Fruit fly (Drosophila melanogaster) whole organism, embryonic: Measurements from ENCODE around the gene CG7058.

Experiments used
- Ada2b ChIP-seq: fragments of 200-800 bp; sonication (Bioruptor generic); IDR thresholded peaks from 2 replicates; pipeline ENCODE4 v1.3.6; 2022; ENCODE audit warnings: missing biosample characterization, missing genetic modification characterization
- Blimp-1 ChIP-seq: fragments of 200-800 bp; sonication (Bioruptor generic); optimal IDR thresholded peaks from 3 replicates; lab custom pipeline; 2018; ENCODE audit warnings: missing biosample characterization, missing genetic modification characterization, mild to moderate bottlenecking, moderate library complexity, missing genetic modification reagents
- CG10147 ChIP-seq: fragments of 200-800 bp; sonication (Bioruptor generic); optimal IDR thresholded peaks from 2 replicates; lab custom pipeline; 2019; ENCODE audit warnings: missing biosample characterization, mild to moderate bottlenecking, missing genetic modification characterization, moderate library complexity
- CG10431 ChIP-seq: fragments of 200-800 bp; sonication (Bioruptor generic); optimal IDR thresholded peaks from 3 replicates; lab custom pipeline; 2018; ENCODE audit warnings: missing biosample characterization, mild to moderate bottlenecking, missing genetic modification characterization
- CG10543 ChIP-seq: fragments of 200-800 bp; sonication (Bioruptor generic); optimal IDR thresholded peaks from 3 replicates; lab custom pipeline; 2017; ENCODE audit warnings: missing biosample characterization, mild to moderate bottlenecking, missing genetic modification characterization, moderate library complexity
- CG12391 ChIP-seq: fragments of 200-800 bp; sonication (Bioruptor generic); optimal IDR thresholded peaks from 3 replicates; lab custom pipeline; 2018; ENCODE audit warnings: missing biosample characterization, mild to moderate bottlenecking, missing genetic modification characterization, moderate library complexity
- CG12744 ChIP-seq: fragments of 200-800 bp; sonication (Bioruptor generic); optimal IDR thresholded peaks from 2 replicates; lab custom pipeline; 2016; ENCODE audit warnings: missing biosample characterization, missing genetic modification characterization
- CG14441 ChIP-seq: fragments of 200-800 bp; sonication (Bioruptor generic); IDR thresholded peaks from 2 replicates; pipeline ENCODE4 v1.3.6; 2022; ENCODE audit warnings: missing biosample characterization, missing genetic modification characterization
- CG1603 ChIP-seq: fragments of 200-800 bp; sonication (Bioruptor generic); optimal IDR thresholded peaks from 2 replicates; lab custom pipeline; 2019; ENCODE audit warnings: missing biosample characterization, mild to moderate bottlenecking, missing genetic modification characterization, moderate library complexity
- CG1832 ChIP-seq: fragments of 200-800 bp; sonication (Bioruptor generic); optimal IDR thresholded peaks from 2 replicates; lab custom pipeline; 2017; ENCODE audit warnings: missing biosample characterization, mild to moderate bottlenecking, missing genetic modification characterization, inconsistent platforms
- CG18599 ChIP-seq: fragments of 200-800 bp; sonication (Bioruptor generic); optimal IDR thresholded peaks from 3 replicates; lab custom pipeline; 2017; ENCODE audit warnings: missing biosample characterization, missing genetic modification characterization, mild to moderate bottlenecking, moderate library complexity, missing genetic modification reagents
- CG2120 ChIP-seq: fragments of 200-800 bp; sonication (Bioruptor generic); optimal IDR thresholded peaks from 3 replicates; lab custom pipeline; 2016; ENCODE audit warnings: missing biosample characterization, missing genetic modification characterization
- CG3065 ChIP-seq: fragments of 200-800 bp; sonication (Bioruptor generic); optimal IDR thresholded peaks from 2 replicates; lab custom pipeline; 2016; ENCODE audit warnings: missing biosample characterization, missing genetic modification characterization
- CG31388 ChIP-seq: fragments of 200-800 bp; sonication (Bioruptor generic); optimal IDR thresholded peaks from 2 replicates; lab custom pipeline; 2016; ENCODE audit warnings: missing biosample characterization, missing genetic modification characterization
- CG32532 ChIP-seq: fragments of 200-800 bp; sonication (Bioruptor generic); IDR thresholded peaks from 2 replicates; pipeline ENCODE4 v1.3.6; 2022; ENCODE audit warnings: missing biosample characterization, missing genetic modification characterization
- CG34422 ChIP-seq: fragments of 200-800 bp; sonication (Bioruptor generic); IDR thresholded peaks from 3 replicates; pipeline ENCODE4 v1.3.6; 2022; ENCODE audit warnings: missing biosample characterization, missing genetic modification characterization
- CG42726 ChIP-seq: fragments of 200-800 bp; sonication (Bioruptor generic); IDR thresholded peaks from 2 replicates; pipeline ENCODE4 v1.3.6; 2022; ENCODE audit warnings: missing biosample characterization, missing genetic modification characterization; ENCODE audit not compliant: partially characterized antibody
- CG4404 ChIP-seq: fragments of 200-800 bp; sonication (Bioruptor generic); IDR thresholded peaks from 2 replicates; pipeline ENCODE4 v1.3.6; 2022; ENCODE audit warnings: missing biosample characterization, missing genetic modification characterization
- CG5245 ChIP-seq: fragments of 200-800 bp; sonication (Bioruptor generic); optimal IDR thresholded peaks from 3 replicates; lab custom pipeline; 2016; ENCODE audit warnings: missing biosample characterization, missing genetic modification characterization
- CG6689 ChIP-seq: fragments of 200-800 bp; sonication (Bioruptor generic); IDR thresholded peaks from 2 replicates; pipeline ENCODE4 v1.3.6; 2022; ENCODE audit warnings: missing biosample characterization, missing genetic modification characterization
- D19B ChIP-seq: fragments of 200-800 bp; sonication (Bioruptor generic); optimal IDR thresholded peaks from 2 replicates; lab custom pipeline; 2017; ENCODE audit warnings: missing biosample characterization, mild to moderate bottlenecking, missing genetic modification characterization
- E2f1 ChIP-seq: fragments of 200-800 bp; sonication (Bioruptor generic); IDR thresholded peaks from 2 replicates; pipeline ENCODE4 v1.3.6; 2022; ENCODE audit warnings: missing biosample characterization, missing genetic modification characterization
- E2f2 ChIP-seq: fragments of 200-800 bp; sonication (Bioruptor generic); IDR thresholded peaks from 2 replicates; pipeline ENCODE4 v1.3.6; 2022; ENCODE audit warnings: missing biosample characterization, missing genetic modification characterization
- Hsf ChIP-seq: fragments of 200-800 bp; sonication (Bioruptor generic); optimal IDR thresholded peaks from 3 replicates; lab custom pipeline; 2016; ENCODE audit warnings: missing biosample characterization, missing genetic modification characterization
- Lhr ChIP-seq: fragments of 200-800 bp; sonication (Bioruptor generic); optimal IDR thresholded peaks from 3 replicates; lab custom pipeline; 2017; ENCODE audit warnings: mild to moderate bottlenecking, missing biosample characterization, missing genetic modification reagents, missing genetic modification characterization
- MESR4 ChIP-seq: fragments of 200-800 bp; sonication (Bioruptor generic); optimal IDR thresholded peaks from 2 replicates; lab custom pipeline; 2018; ENCODE audit warnings: missing biosample characterization, mild to moderate bottlenecking, missing genetic modification characterization, moderate library complexity
- Meics ChIP-seq: fragments of 200-800 bp; sonication (Bioruptor generic); optimal IDR thresholded peaks from 2 replicates; lab custom pipeline; 2017; ENCODE audit warnings: missing biosample characterization, mild to moderate bottlenecking, missing genetic modification characterization
- Mes4 ChIP-seq: fragments of 200-800 bp; sonication (Bioruptor generic); optimal IDR thresholded peaks from 2 replicates; lab custom pipeline; 2016; ENCODE audit warnings: missing biosample characterization, missing genetic modification characterization
- Neu2 ChIP-seq: fragments of 200-800 bp; sonication (Bioruptor generic); optimal IDR thresholded peaks from 3 replicates; lab custom pipeline; 2016; ENCODE audit warnings: missing biosample characterization, missing genetic modification characterization, borderline replicate concordance
- Ssrp ChIP-seq: fragments of 200-800 bp; sonication (Bioruptor generic); optimal IDR thresholded peaks from 2 replicates; lab custom pipeline; 2018; ENCODE audit warnings: missing biosample characterization, mild to moderate bottlenecking, missing genetic modification characterization, moderate library complexity
- Stat92E ChIP-seq, 3 experiments: fragments of >200 bp in 2 of 3; fragments of 200-800 bp in 1 of 3; sonication (Bioruptor generic) in 1 of 3; optimal IDR thresholded peaks; 2 replicates each; lab custom pipeline; 2017 to 2019; ENCODE audit warnings: missing biosample characterization in 3 of 3, missing genetic modification characterization in 3 of 3, mild to moderate bottlenecking in 1 of 3, moderate library complexity in 1 of 3
- TFAM ChIP-seq: fragments of 200-800 bp; sonication (Bioruptor generic); optimal IDR thresholded peaks from 2 replicates; lab custom pipeline; 2017; ENCODE audit warnings: missing biosample characterization, missing genetic modification characterization, inconsistent platforms
- Usf ChIP-seq: fragments of 200-800 bp; sonication (Bioruptor generic); optimal IDR thresholded peaks from 2 replicates; lab custom pipeline; 2017; ENCODE audit warnings: missing genotype, missing biosample characterization, missing genetic modification characterization
- Xbp1 ChIP-seq: fragments of 200-800 bp; sonication (Bioruptor generic); optimal IDR thresholded peaks from 3 replicates; lab custom pipeline; 2016; ENCODE audit warnings: missing biosample characterization, mild to moderate bottlenecking, missing genetic modification characterization
- YL-1 ChIP-seq: fragments of 200-800 bp; sonication (Bioruptor generic); optimal IDR thresholded peaks from 3 replicates; lab custom pipeline; 2017; ENCODE audit warnings: missing biosample characterization, mild to moderate bottlenecking, missing genetic modification characterization
- al ChIP-seq: fragments of 200-800 bp; sonication (Bioruptor generic); IDR thresholded peaks from 2 replicates; pipeline ENCODE4 v1.3.6; 2022; ENCODE audit warnings: missing biosample characterization, missing genetic modification characterization
- bcd ChIP-seq: fragments of 200-800 bp; sonication (Bioruptor generic); optimal IDR thresholded peaks from 2 replicates; lab custom pipeline; 2017; ENCODE audit warnings: missing biosample characterization, mild to moderate bottlenecking, missing genetic modification characterization
- emc ChIP-seq: fragments of 200-800 bp; sonication (Bioruptor generic); optimal IDR thresholded peaks from 2 replicates; lab custom pipeline; 2016; ENCODE audit warnings: missing biosample characterization, missing genetic modification characterization
- ewg ChIP-seq: fragments of 200-800 bp; sonication (Bioruptor generic); optimal IDR thresholded peaks from 3 replicates; lab custom pipeline; 2017; ENCODE audit warnings: mild to moderate bottlenecking, missing biosample characterization, missing genetic modification reagents, missing genetic modification characterization
- fd102C ChIP-seq: fragments of 200-800 bp; sonication (Bioruptor generic); optimal IDR thresholded peaks from 2 replicates; lab custom pipeline; 2018; ENCODE audit warnings: missing biosample characterization, mild to moderate bottlenecking, missing genetic modification characterization, moderate library complexity
- fd64A ChIP-seq: fragments of 200-800 bp; sonication (Bioruptor generic); optimal IDR thresholded peaks from 3 replicates; lab custom pipeline; 2018; ENCODE audit warnings: missing biosample characterization, mild to moderate bottlenecking, missing genetic modification characterization
- fru ChIP-seq: fragments of >200 bp; optimal IDR thresholded peaks from 2 replicates; lab custom pipeline; 2017
- hbn ChIP-seq: fragments of 200-800 bp; sonication (Bioruptor generic); IDR thresholded peaks from 2 replicates; pipeline ENCODE4 v1.3.6; 2022; ENCODE audit warnings: missing biosample characterization, missing genetic modification characterization; ENCODE audit not compliant: partially characterized antibody
- ind ChIP-seq: fragments of 200-800 bp; sonication (Bioruptor generic); optimal IDR thresholded peaks from 3 replicates; lab custom pipeline; 2016; ENCODE audit warnings: missing biosample characterization, missing genetic modification characterization
- inv ChIP-seq: fragments of 200-800 bp; sonication (Bioruptor generic); IDR thresholded peaks from 2 replicates; pipeline ENCODE4 v1.3.6; 2022; ENCODE audit warnings: missing biosample characterization, missing genetic modification characterization; ENCODE audit not compliant: partially characterized antibody
- kay ChIP-seq: fragments of 200-800 bp; sonication (Bioruptor generic); optimal IDR thresholded peaks from 2 replicates; lab custom pipeline; 2016; ENCODE audit warnings: missing biosample characterization, missing genetic modification characterization
- lbe ChIP-seq: fragments of 200-800 bp; sonication (Bioruptor generic); optimal IDR thresholded peaks from 2 replicates; lab custom pipeline; 2016; ENCODE audit warnings: missing biosample characterization, mild to moderate bottlenecking, missing genetic modification characterization
- otp ChIP-seq: fragments of 200-800 bp; sonication (Bioruptor generic); IDR thresholded peaks from 3 replicates; pipeline ENCODE4, ENCODE4 v1.3.6; 2022; ENCODE audit warnings: missing biosample characterization, missing genetic modification characterization
- pita ChIP-seq: fragments of 200-800 bp; sonication (Bioruptor generic); optimal IDR thresholded peaks from 2 replicates; lab custom pipeline; 2017; ENCODE audit warnings: missing biosample characterization, mild to moderate bottlenecking, missing genetic modification characterization
- toy ChIP-seq: fragments of 200-800 bp; sonication (Bioruptor generic); IDR thresholded peaks from 2 replicates; pipeline ENCODE4 v1.3.6; 2022; ENCODE audit warnings: missing biosample characterization, missing genetic modification characterization
- ttk ChIP-seq: fragments of 200-800 bp; sonication (Bioruptor generic); IDR thresholded peaks from 2 replicates; pipeline ENCODE4 v2.1.2; 2022; ENCODE audit warnings: missing biosample characterization, missing genetic modification characterization

Gene CG7058

dm6 chrX:18857916-18858315, 51.4 kb downstream of the CG7058 start, which contains the start of gene Usp39 (continued):
- TF ChIP-seq al (GFP tag; lab: Robert Waterston, UW) (no peak), CG10543 (GFP tag; lab: Kevin White, UChicago) (no peak), CG6689 (GFP tag; lab: Robert Waterston, UW) (no peak), Ssrp (tag; lab: Kevin White, UChicago) (peak; percentile 29), ewg (no peak), Ada2b (GFP tag; lab: Robert Waterston, UW) (no peak), emc (GFP tag; lab: Kevin White, UChicago) (no peak), CG10147 (no peak), CG18599 (no peak), fd102C (GFP tag; lab: Kevin White, UChicago) (no peak), otp (GFP tag; lab: Robert Waterston, UW) (no peak), CG31388 (GFP tag; lab: Kevin White, UChicago) (no peak), hbn (GFP tag; lab: Robert Waterston, UW) (0 out of 2 replicates have a peak, but pooled peaks have one; percentile 22), fru (lab: Kevin White, UChicago) (no peak), CG2120 (GFP tag; lab: Kevin White, UChicago) (peak; percentile 57), CG42726 (GFP tag; lab: Robert Waterston, UW) (no peak), inv (peak; percentile 55), lbe (no peak), ind (GFP tag; lab: Kevin White, UChicago) (no peak), Blimp-1 (GFP tag; lab: Kevin White, UChicago) (no peak), CG4404 (GFP tag; lab: Robert Waterston, UW) (no peak), MESR4 (GFP tag; lab: Kevin White, UChicago) (peak; percentile 26), CG12744 (GFP tag; lab: Kevin White, UChicago) (no peak), Neu2 (GFP tag; lab: Kevin White, UChicago) (no peak), TFAM (GFP tag; lab: Kevin White, UChicago) (no peak), toy (GFP tag; lab: Robert Waterston, UW) (no peak), CG32532 (0 out of 2 replicates have a peak, but pooled peaks have one; percentile 23), CG5245 (GFP tag; lab: Kevin White, UChicago) (no peak), Mes4 (GFP tag; lab: Kevin White, UChicago) (no peak), Usf (no peak), CG3065 (GFP tag; lab: Kevin White, UChicago) (no peak), YL-1 (peak; percentile 35), pita (GFP tag; lab: Kevin White, UChicago) (no peak), Hsf (GFP tag; lab: Kevin White, UChicago) (no peak), CG1832 (GFP tag; lab: Kevin White, UChicago) (no peak), fd64A (GFP tag; lab: Kevin White, UChicago) (no peak), Stat92E (GFP tag; optimal IDR thresholded peaks at IDR 0.05; lab: Kevin White, UChicago) (no peak), Xbp1 (peak; percentile 50), D19B (no peak), kay (GFP tag; lab: Kevin White, UChicago) (no peak), CG34422 (peak; percentile 76), CG1603 (tag; lab: Kevin White, UChicago) (no peak), E2f1 (GFP tag; lab: Robert Waterston, UW) (no peak), ttk (GFP tag; lab: Robert Waterston, UW) (no peak), Lhr (no peak), Meics (GFP tag; lab: Kevin White, UChicago) (no peak), CG14441 (GFP tag; lab: Robert Waterston, UW) (no peak), CG10431 (GFP tag; lab: Kevin White, UChicago) (no peak), CG12391 (tag; lab: Kevin White, UChicago) (peak; percentile 62), E2f2 (GFP tag; lab: Robert Waterston, UW) (no peak; the same call in 1 of the 2 replicates), bcd (GFP tag; lab: Kevin White, UChicago) (no peak)
